Worm (Caenorhabditis elegans) whole organism, L2 larva: ENCODE results near the gene best-1.

Experiments used
- F13H6.1 ChIP-seq: sonication (generic microtip); optimal IDR thresholded peaks from 2 replicates; lab custom pipeline; 2016; ENCODE audit warnings: missing genetic modification characterization, missing compliant biosample characterization
- R02D3.7 ChIP-seq: fragments of 150-350 bp; optimal IDR thresholded peaks from 2 replicates; lab custom pipeline; 2014; ENCODE audit warnings: missing biosample characterization, missing genetic modification characterization
- Y55F3AM.14 ChIP-seq: fragments of 200-800 bp; sonication (Bioruptor generic); optimal IDR thresholded peaks from 2 replicates; lab custom pipeline; 2018; ENCODE audit warnings: mild to moderate bottlenecking, missing genetic modification characterization, missing compliant biosample characterization
- ZK546.5 ChIP-seq: sonication (generic microtip); optimal IDR thresholded peaks from 2 replicates; lab custom pipeline; 2017; ENCODE audit warnings: missing biosample characterization, missing genetic modification characterization
- alr-1 ChIP-seq: fragments of 150-350 bp; optimal IDR thresholded peaks from 2 replicates; lab custom pipeline; 2014; ENCODE audit warnings: missing biosample characterization, missing genetic modification characterization
- aly-2 ChIP-seq: fragments of 150-350 bp; optimal IDR thresholded peaks from 2 replicates; lab custom pipeline; 2014; ENCODE audit warnings: missing biosample characterization, missing genetic modification characterization
- ama-1 ChIP-seq: fragments of 150-350 bp; optimal IDR thresholded peaks from 2 replicates; lab custom pipeline; 2018; ENCODE audit warnings: inconsistent platforms
- ceh-16 ChIP-seq: fragments of 150-350 bp; optimal IDR thresholded peaks from 2 replicates; lab custom pipeline; 2014; ENCODE audit warnings: missing biosample characterization, missing genetic modification characterization
- ceh-82 ChIP-seq: fragments of 150-350 bp; optimal IDR thresholded peaks from 2 replicates; lab custom pipeline; 2014; ENCODE audit warnings: missing biosample characterization, missing genetic modification characterization
- crh-2 ChIP-seq: sonication (generic microtip); optimal IDR thresholded peaks from 2 replicates; lab custom pipeline; 2017; ENCODE audit warnings: missing biosample characterization, missing genetic modification characterization
- dmd-4 ChIP-seq: sonication (generic microtip); optimal IDR thresholded peaks from 2 replicates; lab custom pipeline; 2017; ENCODE audit warnings: missing biosample characterization, missing genetic modification characterization
- elt-1 ChIP-seq: fragments of 150-350 bp; optimal IDR thresholded peaks from 2 replicates; lab custom pipeline; 2014; ENCODE audit warnings: missing biosample characterization, missing genetic modification characterization
- elt-3 ChIP-seq: sonication (generic microtip); optimal IDR thresholded peaks from 2 replicates; lab custom pipeline; 2017; ENCODE audit warnings: missing biosample characterization, missing genetic modification characterization
- fos-1 ChIP-seq: fragments of 150-350 bp; optimal IDR thresholded peaks from 2 replicates; lab custom pipeline; 2014; ENCODE audit warnings: missing biosample characterization, missing genetic modification characterization
- gmeb-1 ChIP-seq: fragments of 150-350 bp; optimal IDR thresholded peaks from 2 replicates; lab custom pipeline; 2014; ENCODE audit warnings: missing biosample characterization, missing genetic modification characterization
- lin-11 ChIP-seq: fragments of 150-350 bp; sonication (generic microtip); optimal IDR thresholded peaks from 2 replicates; lab custom pipeline; 2014; ENCODE audit warnings: missing biosample characterization, missing genetic modification characterization, inconsistent platforms, mixed read lengths
- lin-39 ChIP-seq: fragments of 150-350 bp; optimal IDR thresholded peaks from 2 replicates; lab custom pipeline; 2014; ENCODE audit warnings: missing biosample characterization, missing genetic modification reagents, missing genetic modification characterization
- lsy-2 ChIP-seq, 2 experiments: fragments of 150-350 bp in 1 of 2; sonication (generic microtip) in 1 of 2; optimal IDR thresholded peaks; 2 replicates each; lab custom pipeline; 2014 to 2017; ENCODE audit warnings: missing biosample characterization in 2 of 2, missing genetic modification characterization in 2 of 2
- mab-5 ChIP-seq: fragments of 150-350 bp; optimal IDR thresholded peaks from 2 replicates; lab custom pipeline; 2014; ENCODE audit warnings: missing biosample characterization, missing genetic modification characterization
- mdl-1 ChIP-seq, 2 experiments: fragments of 150-350 bp in 1 of 2; sonication (generic microtip) in 1 of 2; optimal IDR thresholded peaks; 2 replicates each; lab custom pipeline; 2017; ENCODE audit warnings: missing biosample characterization in 2 of 2, missing genetic modification characterization in 2 of 2
- nhr-10 ChIP-seq: sonication (generic microtip); optimal IDR thresholded peaks from 2 replicates; lab custom pipeline; 2017; ENCODE audit warnings: missing biosample characterization, missing genetic modification characterization
- nhr-11 ChIP-seq: fragments of 150-350 bp; optimal IDR thresholded peaks from 2 replicates; lab custom pipeline; 2014; ENCODE audit warnings: missing biosample characterization, missing genetic modification characterization
- nhr-12 ChIP-seq: fragments of 150-350 bp; optimal IDR thresholded peaks from 2 replicates; lab custom pipeline; 2014; ENCODE audit warnings: missing biosample characterization, missing genetic modification characterization
- nhr-23 ChIP-seq: fragments of 150-350 bp; optimal IDR thresholded peaks from 2 replicates; lab custom pipeline; 2014; ENCODE audit warnings: missing biosample characterization, missing genetic modification reagents, missing genetic modification characterization
- nhr-237 ChIP-seq: fragments of 150-350 bp; optimal IDR thresholded peaks from 2 replicates; lab custom pipeline; 2014; ENCODE audit warnings: missing biosample characterization, missing genetic modification characterization
- nhr-25 ChIP-seq: fragments of 150-350 bp; sonication (generic microtip); optimal IDR thresholded peaks from 3 replicates; lab custom pipeline; 2014; ENCODE audit warnings: missing biosample characterization, missing genetic modification characterization
- nhr-6 ChIP-seq: fragments of 150-350 bp; optimal IDR thresholded peaks from 2 replicates; lab custom pipeline; 2014; ENCODE audit warnings: missing biosample characterization, missing genetic modification characterization
- nhr-77 ChIP-seq: fragments of 150-350 bp; optimal IDR thresholded peaks from 2 replicates; lab custom pipeline; 2014; ENCODE audit warnings: missing biosample characterization, missing genetic modification characterization
- sem-4 ChIP-seq: fragments of 150-350 bp; optimal IDR thresholded peaks from 2 replicates; lab custom pipeline; 2014; ENCODE audit warnings: missing biosample characterization, missing genetic modification reagents, missing genetic modification characterization
- skn-1 ChIP-seq: sonication (generic microtip); optimal IDR thresholded peaks from 2 replicates; lab custom pipeline; 2017; ENCODE audit warnings: missing biosample characterization, missing genetic modification characterization
- sma-3 ChIP-seq: sonication (generic microtip); optimal IDR thresholded peaks from 2 replicates; lab custom pipeline; 2016; ENCODE audit warnings: missing genetic modification reagents, missing genetic modification characterization, missing compliant biosample characterization
- sma-9 ChIP-seq, 2 experiments: fragments of 150-350 bp in 1 of 2; sonication (generic microtip) in 1 of 2; optimal IDR thresholded peaks; 2 replicates each; lab custom pipeline; 2014 to 2016; ENCODE audit warnings: missing genetic modification characterization in 2 of 2, mild to moderate bottlenecking in 1 of 2, missing biosample characterization in 1 of 2, missing compliant biosample characterization in 1 of 2, missing genetic modification reagents in 1 of 2, moderate library complexity in 1 of 2
- unc-39 ChIP-seq: fragments of 150-350 bp; optimal IDR thresholded peaks from 2 replicates; lab custom pipeline; 2014; ENCODE audit warnings: missing biosample characterization, missing genetic modification characterization
- unc-55 ChIP-seq: fragments of 150-350 bp; sonication (generic microtip); optimal IDR thresholded peaks from 3 replicates; lab custom pipeline; 2014; ENCODE audit warnings: missing biosample characterization, missing genetic modification reagents, missing genetic modification characterization
- unc-62 ChIP-seq: fragments of 150-350 bp; optimal IDR thresholded peaks from 2 replicates; lab custom pipeline; 2014; ENCODE audit warnings: missing biosample characterization, missing genetic modification reagents, missing genetic modification characterization
- zag-1 ChIP-seq: fragments of 150-350 bp; optimal IDR thresholded peaks from 2 replicates; lab custom pipeline; 2014; ENCODE audit warnings: missing biosample characterization, missing genetic modification characterization
- ztf-1 ChIP-seq: fragments of 200-800 bp; sonication (Bioruptor generic); conservative IDR thresholded peaks from 2 replicates; pipeline ENCODE4 v1.3.6; 2022; ENCODE audit warnings: missing genetic modification characterization, missing compliant biosample characterization
- ztf-4 ChIP-seq: fragments of 150-350 bp; optimal IDR thresholded peaks from 2 replicates; lab custom pipeline; 2014; ENCODE audit warnings: missing biosample characterization, missing genetic modification characterization

best-1 gene

ce11 chrIV:13070142-13070541, 39.4 kb downstream of the best-1 start, which contains the start of gene scl-7:
Gene scl-7, plus strand, starts transcription at chrIV:13070442.
- TF ChIP-seq ama-1 (lab: Kevin White, UChicago) (no peak), nhr-6 (no peak), unc-55 (no peak), nhr-25 (tag; lab: Kevin White, UChicago) (no peak), mab-5 (tag; lab: Kevin White, UChicago) (no peak), zag-1 (tag; lab: Kevin White, UChicago) (no peak), unc-39 (tag; lab: Kevin White, UChicago) (no peak), Y55F3AM.14 (GFP tag; lab: Kevin White, UChicago) (no peak), nhr-10 (tag; lab: Kevin White, UChicago) (no peak), mdl-1 (tag; optimal IDR thresholded peaks at IDR 0.05; lab: Kevin White, UChicago) (no peak), skn-1 (tag; lab: Kevin White, UChicago) (no peak), dmd-4 (no peak), R02D3.7 (tag; lab: Kevin White, UChicago) (no peak), F13H6.1 (no peak), gmeb-1 (no peak)

ce11 chrIV:13068451-13068850, 41.1 kb downstream of the best-1 start, which contains the start of gene scl-6:
Gene scl-6, plus strand, starts transcription at chrIV:13068751.
- TF ChIP-seq zag-1 (tag; lab: Kevin White, UChicago): no peak
- TF ChIP-seq mdl-1 (tag; optimal IDR thresholded peaks at IDR 0.05; lab: Kevin White, UChicago): no peak
- TF ChIP-seq unc-55: no peak
- no peak for TF ChIP-seq elt-1 (tag; lab: Kevin White, UChicago)
- no peak for TF ChIP-seq unc-62 (GFP tag; lab: Kevin White, UChicago)
- no peak for TF ChIP-seq gmeb-1
- no peak for TF ChIP-seq nhr-25 (tag; lab: Kevin White, UChicago)
- no peak for TF ChIP-seq crh-2
- no peak for TF ChIP-seq fos-1 (tag; lab: Kevin White, UChicago)
- no peak for TF ChIP-seq nhr-10 (tag; lab: Kevin White, UChicago)
- no peak for TF ChIP-seq nhr-77 (tag; lab: Kevin White, UChicago)
- TF ChIP-seq nhr-237 (tag; lab: Kevin White, UChicago): no peak
- TF ChIP-seq R02D3.7 (tag; lab: Kevin White, UChicago): no peak
- TF ChIP-seq alr-1 (tag; lab: Kevin White, UChicago): no peak
- TF ChIP-seq nhr-12 (tag; lab: Kevin White, UChicago): no peak
- TF ChIP-seq mab-5 (tag; lab: Kevin White, UChicago): no peak
- no peak for TF ChIP-seq ceh-16
- TF ChIP-seq ceh-82: no peak
- TF ChIP-seq lsy-2 (tag; optimal IDR thresholded peaks at IDR 0.05; lab: Kevin White, UChicago): no peak
- TF ChIP-seq ZK546.5 (tag; lab: Kevin White, UChicago): no peak

- TF ChIP-seq nhr-237 (tag; lab: Kevin White, UChicago) (no peak), lin-39 (no peak), unc-39 (tag; lab: Kevin White, UChicago) (no peak), unc-62 (GFP tag; lab: Kevin White, UChicago) (no peak), ztf-1 (GFP tag; lab: Robert Waterston, UW) (no peak), lsy-2 (tag; optimal IDR thresholded peaks at IDR 0.05; lab: Kevin White, UChicago) (no peak), ztf-4 (tag; lab: Kevin White, UChicago) (no peak), sem-4 (no peak), ceh-82 (no peak), lin-11 (tag; lab: Kevin White, UChicago) (no peak), elt-1 (tag; lab: Kevin White, UChicago) (no peak), sma-3 (no peak), elt-3 (tag; lab: Kevin White, UChicago) (no peak), aly-2 (tag; lab: Kevin White, UChicago) (no peak)
Measured at ce11 chrIV:13067200-13067599, 42.4 kb downstream of the best-1 start, which contains the start of gene col-131. Gene col-131, minus strand, starts transcription at chrIV:13067300.

ce11 chrIV:13066044-13066443, 43.5 kb downstream of the best-1 start:
- TF ChIP-seq ZK546.5 (tag; lab: Kevin White, UChicago) (no peak), nhr-10 (tag; lab: Kevin White, UChicago) (no peak), R02D3.7 (tag; lab: Kevin White, UChicago) (no peak), nhr-25 (tag; lab: Kevin White, UChicago) (no peak), nhr-23 (tag; lab: Kevin White, UChicago) (no peak), unc-62 (GFP tag; lab: Kevin White, UChicago) (no peak), nhr-11 (tag; lab: Kevin White, UChicago) (no peak), nhr-6 (no peak), ztf-4 (tag; lab: Kevin White, UChicago) (no peak), sma-9 (GFP tag; optimal IDR thresholded peaks at IDR 0.05; lab: Kevin White, UChicago) (no peak), sma-9 (tag; optimal IDR thresholded peaks at IDR 0.05; lab: Kevin White, UChicago) (no peak)
